Worm (Caenorhabditis elegans) whole organism, early embryonic: ENCODE measurements around the gene Y22D7AL.3.

Experiments
- B0310.2 ChIP-seq: sonication (generic microtip); optimal IDR thresholded peaks from 2 replicates; lab custom pipeline; 2016; ENCODE audit warnings: mild to moderate bottlenecking, missing genetic modification characterization, missing compliant biosample characterization
- F13C5.2 ChIP-seq: sonication (generic microtip); optimal IDR thresholded peaks from 2 replicates; lab custom pipeline; 2017; ENCODE audit warnings: mild to moderate bottlenecking, missing genetic modification characterization, inconsistent platforms, missing compliant biosample characterization
- aly-1 ChIP-seq: sonication (generic microtip); optimal IDR thresholded peaks from 2 replicates; lab custom pipeline; 2016; ENCODE audit warnings: missing genetic modification characterization, missing compliant biosample characterization
- ama-1 ChIP-seq: fragments of 150-350 bp; optimal IDR thresholded peaks from 2 replicates; lab custom pipeline; 2014
- ets-7 ChIP-seq: sonication (generic microtip); optimal IDR thresholded peaks from 2 replicates; lab custom pipeline; 2016; ENCODE audit warnings: missing genotype, missing genetic modification characterization, missing compliant biosample characterization
- hmbx-1 ChIP-seq: sonication (generic microtip); optimal IDR thresholded peaks from 2 replicates; lab custom pipeline; 2016; ENCODE audit warnings: mild to moderate bottlenecking, missing genetic modification characterization, missing compliant biosample characterization
- hmg-4 ChIP-seq: fragments of 200-800 bp; sonication (Bioruptor generic); optimal IDR thresholded peaks from 2 replicates; lab custom pipeline; 2018; ENCODE audit warnings: mild to moderate bottlenecking, missing genetic modification characterization, missing compliant biosample characterization
- pes-1 ChIP-seq: fragments of 200-800 bp; sonication (Bioruptor generic); IDR thresholded peaks from 2 replicates; pipeline ENCODE4 v1.3.6; 2022; ENCODE audit warnings: missing genetic modification reagents, missing genetic modification characterization, missing compliant biosample characterization
- scrt-1 ChIP-seq: fragments of 200-800 bp; sonication (Bioruptor generic); IDR thresholded peaks from 2 replicates; pipeline ENCODE4 v1.3.6; 2022; ENCODE audit warnings: missing genetic modification characterization, missing compliant biosample characterization
- sea-1 ChIP-seq: fragments of 200-800 bp; sonication (Bioruptor generic); conservative IDR thresholded peaks from 2 replicates; pipeline ENCODE4 v1.3.6; 2022; ENCODE audit warnings: missing genetic modification characterization, missing compliant biosample characterization
- tbx-11 ChIP-seq: fragments of 200-800 bp; sonication (Bioruptor generic); IDR thresholded peaks from 2 replicates; pipeline ENCODE4 v1.3.6; 2022; ENCODE audit warnings: missing genetic modification characterization, missing compliant biosample characterization
- tbx-37 ChIP-seq: fragments of 200-800 bp; sonication (Bioruptor generic); conservative IDR thresholded peaks from 2 replicates; pipeline ENCODE4 v1.3.6; 2022; ENCODE audit warnings: missing genetic modification reagents, missing genetic modification characterization, missing compliant biosample characterization
- tra-4 ChIP-seq: sonication (generic microtip); optimal IDR thresholded peaks from 2 replicates; lab custom pipeline; 2017; ENCODE audit warnings: missing genetic modification characterization, missing compliant biosample characterization

- TF ChIP-seq ama-1 (lab: Kevin White, UChicago): no peak
- no peak for TF ChIP-seq F13C5.2 (tag; lab: Kevin White, UChicago)
- no peak for TF ChIP-seq aly-1 (tag; lab: Kevin White, UChicago)
- no peak for TF ChIP-seq tbx-11
- TF ChIP-seq hmbx-1 (tag; lab: Kevin White, UChicago): no peak
- no peak for TF ChIP-seq tbx-37 (GFP tag; lab: Robert Waterston, UW)
- TF ChIP-seq pes-1 (GFP tag; lab: Robert Waterston, UW): no peak
- TF ChIP-seq ets-7 (tag; lab: Kevin White, UChicago): no peak
- no peak for TF ChIP-seq sea-1 (GFP tag; lab: Robert Waterston, UW)
- TF ChIP-seq B0310.2 (tag; lab: Kevin White, UChicago): no peak
- no peak for TF ChIP-seq tra-4
- TF ChIP-seq hmg-4 (GFP tag; lab: Kevin White, UChicago): no peak
- no peak for TF ChIP-seq scrt-1 (GFP tag; lab: Robert Waterston, UW)
Observed at ce11 chrIII:1664761-1665266, 23.6 kb downstream of the Y22D7AL.3 start, which contains the start of gene Y22D7AL.16.
